Fruit fly (Drosophila melanogaster): ENCODE data around the gene CheB93b.

DNA sequence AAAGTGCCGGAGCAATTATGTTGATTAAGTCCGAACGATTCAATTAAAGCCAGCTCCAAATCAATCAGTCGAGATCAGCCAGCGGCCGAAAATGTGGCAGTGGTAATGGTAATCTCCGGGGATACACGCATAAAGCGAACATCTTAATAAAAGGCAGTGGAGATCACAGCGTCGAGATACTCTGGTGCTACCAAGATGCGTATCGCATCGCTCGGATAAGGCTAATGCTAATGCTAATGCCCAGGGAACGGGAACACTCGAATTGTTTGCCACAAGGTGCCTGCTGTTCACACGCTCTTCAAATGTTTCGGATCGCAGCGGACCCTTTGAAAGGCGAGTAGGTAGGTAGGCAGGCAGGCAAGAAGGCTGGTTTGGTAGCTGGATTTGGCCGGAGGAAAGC is 5.2 kb downstream of the CheB93b start:
- TF ChIP-seq Pif1A (GFP tag; optimal IDR thresholded peaks at IDR 0.05): no peak
- no peak for TF ChIP-seq CG9948 (tag; optimal IDR thresholded peaks at IDR 0.05)
- TF ChIP-seq CG13204 (GFP tag; optimal IDR thresholded peaks at IDR 0.05): no peak
- TF ChIP-seq CG10348 (GFP tag; IDR thresholded peaks at IDR 0.05): no peak
- no peak for TF ChIP-seq CG8301 (tag; optimal IDR thresholded peaks at IDR 0.05)
- TF ChIP-seq CG17806 (tag; optimal IDR thresholded peaks at IDR 0.05): no peak
- no peak for TF ChIP-seq CG4496 (GFP tag; IDR thresholded peaks at IDR 0.05)
- TF ChIP-seq Snoo (tag; optimal IDR thresholded peaks at IDR 0.05): no peak
- no peak for TF ChIP-seq CG34367 (tag; optimal IDR thresholded peaks at IDR 0.05)
- TF ChIP-seq EcR (GFP tag; optimal IDR thresholded peaks at IDR 0.05): no peak
- no peak for TF ChIP-seq Pif1B (GFP tag; optimal IDR thresholded peaks at IDR 0.05)
